Worm (Caenorhabditis elegans) whole organism, L4 larva: ENCODE data around the gene rpn-5.

Experiments used
- D1046.2 ChIP-seq: fragments of 200-800 bp; sonication (Bioruptor generic); IDR thresholded peaks from 2 replicates; pipeline ENCODE4 v1.3.6; 2022; ENCODE audit warnings: missing genetic modification characterization, missing compliant biosample characterization
- F10B5.3 ChIP-seq: sonication (generic microtip); optimal IDR thresholded peaks from 2 replicates; lab custom pipeline; 2016; ENCODE audit warnings: mild to moderate bottlenecking, missing genetic modification characterization, missing compliant biosample characterization
- F26F4.8 ChIP-seq: fragments of 200-800 bp; sonication (Bioruptor generic); conservative IDR thresholded peaks from 2 replicates; pipeline ENCODE4 v1.3.6; 2022; ENCODE audit warnings: missing genetic modification characterization, missing compliant biosample characterization
- F44E2.7 ChIP-seq: fragments of 200-800 bp; sonication (Bioruptor generic); IDR thresholded peaks from 2 replicates; pipeline ENCODE4 v2.1.2; 2022; ENCODE audit warnings: missing genetic modification characterization, missing compliant biosample characterization
- R02D3.7 ChIP-seq: fragments of 150-350 bp; sonication (generic microtip); optimal IDR thresholded peaks from 3 replicates; lab custom pipeline; 2014; ENCODE audit warnings: missing biosample characterization, missing genetic modification characterization
- Y75B8A.6 ChIP-seq: fragments of 200-800 bp; sonication (Bioruptor generic); IDR thresholded peaks from 2 replicates; pipeline ENCODE4 v1.3.6; 2022; ENCODE audit warnings: missing genetic modification reagents, missing genetic modification characterization, missing compliant biosample characterization
- aha-1 ChIP-seq: fragments of 150-350 bp; peaks from one replicate; lab custom pipeline; 2014; ENCODE audit warnings: missing biosample characterization, missing genetic modification characterization
- aly-2 ChIP-seq: sonication (generic microtip); optimal IDR thresholded peaks from 2 replicates; lab custom pipeline; 2018; ENCODE audit warnings: missing biosample characterization, missing genetic modification characterization
- ama-1 ChIP-seq: fragments of 150-350 bp; optimal IDR thresholded peaks from 2 replicates; lab custom pipeline; 2014; ENCODE audit warnings: inconsistent platforms, mixed read lengths
- arid-1 ChIP-seq: fragments of 200-800 bp; sonication (Bioruptor generic); conservative IDR thresholded peaks from 2 replicates; pipeline ENCODE4 v1.3.6; 2022; ENCODE audit warnings: missing genetic modification reagents, missing genetic modification characterization, missing compliant biosample characterization
- ceh-44 ChIP-seq: fragments of 200-800 bp; sonication (Bioruptor generic); IDR thresholded peaks from 2 replicates; pipeline ENCODE4 v1.3.6; 2022; ENCODE audit warnings: missing genetic modification reagents, missing genetic modification characterization, missing compliant biosample characterization
- ceh-82 ChIP-seq: sonication (generic microtip); optimal IDR thresholded peaks from 2 replicates; lab custom pipeline; 2017; ENCODE audit warnings: missing biosample characterization, missing genetic modification characterization
- ctbp-1 ChIP-seq: fragments of 200-800 bp; sonication (Bioruptor generic); IDR thresholded peaks from 2 replicates; pipeline ENCODE4 v1.3.6; 2022; ENCODE audit warnings: missing genetic modification reagents, missing genetic modification characterization, missing compliant biosample characterization
- daf-16 ChIP-seq, 3 experiments: sonication (generic microtip); optimal IDR thresholded peaks; 2 replicates each; lab custom pipeline; 2016 to 2017; ENCODE audit warnings: missing genetic modification characterization in 3 of 3, missing genetic modification reagents in 3 of 3, mild to moderate bottlenecking in 2 of 3, missing compliant biosample characterization in 2 of 3, missing biosample characterization in 1 of 3, moderate library complexity in 1 of 3
- daf-19 ChIP-seq: fragments of 200-800 bp; sonication (Bioruptor generic); conservative IDR thresholded peaks from 2 replicates; pipeline ENCODE4 v1.3.6; 2022; ENCODE audit warnings: missing genetic modification characterization, missing compliant biosample characterization
- dmd-6 ChIP-seq: fragments of 200-800 bp; sonication (Bioruptor generic); IDR thresholded peaks from 2 replicates; pipeline ENCODE4 v1.3.6; 2022; ENCODE audit warnings: missing genetic modification reagents, missing genetic modification characterization, missing compliant biosample characterization
- egl-43 ChIP-seq: fragments of 200-800 bp; sonication (Bioruptor generic); IDR thresholded peaks from 2 replicates; pipeline ENCODE4 v1.3.6; 2022; ENCODE audit warnings: missing genetic modification reagents, missing genetic modification characterization, missing compliant biosample characterization
- fos-1 ChIP-seq: fragments of 150-350 bp; optimal IDR thresholded peaks from 2 replicates; lab custom pipeline; 2014; ENCODE audit warnings: missing biosample characterization, missing genetic modification characterization
- hlh-30 ChIP-seq: sonication (generic microtip); optimal IDR thresholded peaks from 2 replicates; lab custom pipeline; 2017; ENCODE audit warnings: antibody characterized with exemption, mild to moderate bottlenecking, missing genetic modification characterization, missing compliant biosample characterization; ENCODE audit not compliant: insufficient read depth
- lim-7 ChIP-seq: fragments of 200-800 bp; sonication (Bioruptor generic); IDR thresholded peaks from 2 replicates; pipeline ENCODE4 v1.3.6; 2022; ENCODE audit warnings: missing genetic modification characterization, missing compliant biosample characterization
- lin-15B ChIP-seq: fragments of 150-350 bp; sonication (generic microtip); optimal IDR thresholded peaks from 3 replicates; lab custom pipeline; 2014; ENCODE audit warnings: missing biosample characterization, missing genetic modification characterization
- lin-39 ChIP-seq: fragments of 150-350 bp; optimal IDR thresholded peaks from 2 replicates; lab custom pipeline; 2014; ENCODE audit warnings: missing biosample characterization, missing genetic modification reagents, missing genetic modification characterization
- lsy-2 ChIP-seq, 2 experiments: fragments of 150-350 bp in 1 of 2; sonication (generic microtip) in 1 of 2; optimal IDR thresholded peaks; 2 replicates each; lab custom pipeline; 2014 to 2017; ENCODE audit warnings: missing biosample characterization in 2 of 2, missing genetic modification characterization in 2 of 2
- madf-9 ChIP-seq: fragments of 200-800 bp; sonication (Bioruptor generic); conservative IDR thresholded peaks from 2 replicates; pipeline ENCODE4 v1.3.6; 2022; ENCODE audit warnings: missing genetic modification reagents, missing genetic modification characterization, missing compliant biosample characterization
- mdl-1 ChIP-seq, 2 experiments: fragments of 150-350 bp in 1 of 2; sonication (generic microtip) in 1 of 2; optimal IDR thresholded peaks; 2 replicates each; lab custom pipeline; 2014 to 2017; ENCODE audit warnings: missing biosample characterization in 2 of 2, missing genetic modification characterization in 2 of 2
- mes-2 ChIP-seq: sonication (generic microtip); optimal IDR thresholded peaks from 2 replicates; lab custom pipeline; 2016; ENCODE audit warnings: missing genotype, mild to moderate bottlenecking, missing genetic modification characterization, missing compliant biosample characterization; ENCODE audit not compliant: poor library complexity, severe bottlenecking
- mxl-2 ChIP-seq: fragments of 200-800 bp; sonication (Bioruptor generic); conservative IDR thresholded peaks from 2 replicates; pipeline ENCODE4 v1.3.6; 2022; ENCODE audit warnings: missing genetic modification reagents, missing genetic modification characterization, missing compliant biosample characterization
- mxl-3 ChIP-seq: fragments of 200-800 bp; sonication (Bioruptor generic); optimal IDR thresholded peaks from 2 replicates; lab custom pipeline; 2018; ENCODE audit warnings: mild to moderate bottlenecking, missing genetic modification characterization, missing compliant biosample characterization
- nhr-10 ChIP-seq: fragments of 150-350 bp; optimal IDR thresholded peaks from 2 replicates; lab custom pipeline; 2014; ENCODE audit warnings: missing biosample characterization, missing genetic modification characterization
- nhr-102 ChIP-seq: sonication (generic microtip); optimal IDR thresholded peaks from 2 replicates; lab custom pipeline; 2016; ENCODE audit warnings: mild to moderate bottlenecking, missing genetic modification characterization, moderate library complexity, missing compliant biosample characterization
- nhr-11 ChIP-seq: fragments of 150-350 bp; optimal IDR thresholded peaks from 2 replicates; lab custom pipeline; 2014; ENCODE audit warnings: missing biosample characterization, missing genetic modification characterization
- nhr-111 ChIP-seq: fragments of 200-800 bp; sonication (Bioruptor generic); optimal IDR thresholded peaks from 2 replicates; lab custom pipeline; 2018; ENCODE audit warnings: mild to moderate bottlenecking, missing genetic modification characterization, missing compliant biosample characterization
- nhr-237 ChIP-seq: sonication (generic microtip); optimal IDR thresholded peaks from 2 replicates; lab custom pipeline; 2017; ENCODE audit warnings: missing biosample characterization, missing genetic modification characterization
- nhr-25 ChIP-seq: sonication (generic microtip); optimal IDR thresholded peaks from 2 replicates; lab custom pipeline; 2017; ENCODE audit warnings: missing genetic modification characterization, mild to moderate bottlenecking, missing compliant biosample characterization, antibody characterized with exemption, moderate library complexity, borderline replicate concordance; ENCODE audit not compliant: insufficient read depth
- nhr-28 ChIP-seq: fragments of 150-350 bp; optimal IDR thresholded peaks from 2 replicates; lab custom pipeline; 2014; ENCODE audit warnings: missing biosample characterization, missing genetic modification characterization
- nhr-77 ChIP-seq: fragments of 150-350 bp; optimal IDR thresholded peaks from 2 replicates; lab custom pipeline; 2014; ENCODE audit warnings: missing biosample characterization, missing genetic modification characterization
- pha-4 ChIP-seq, 2 experiments: fragments of 150-350 bp in 1 of 2; fragments of 200-800 bp in 1 of 2; sonication (Bioruptor generic) in 1 of 2; IDR thresholded peaks in 1 of 2; optimal IDR thresholded peaks in 1 of 2; 2 replicates each; pipeline versions ENCODE4 v1.3.6 to Lab custom; 2014 to 2022; ENCODE audit warnings: missing genetic modification characterization in 2 of 2, missing genetic modification reagents in 2 of 2, missing biosample characterization in 1 of 2, missing compliant biosample characterization in 1 of 2
- snpc-1.2 ChIP-seq: fragments of 200-800 bp; sonication (Bioruptor generic); IDR thresholded peaks from 2 replicates; pipeline ENCODE4 v1.3.6; 2022; ENCODE audit warnings: missing genetic modification reagents, missing genetic modification characterization, missing compliant biosample characterization
- tag-97 ChIP-seq: fragments of 200-800 bp; sonication (Bioruptor generic); IDR thresholded peaks from 2 replicates; pipeline ENCODE4 v1.3.6; 2022; ENCODE audit warnings: missing genetic modification characterization, missing compliant biosample characterization
- tra-1 ChIP-seq: fragments of 200-800 bp; sonication (Bioruptor generic); IDR thresholded peaks from 2 replicates; pipeline ENCODE4 v1.3.6; 2022; ENCODE audit warnings: missing genetic modification reagents, missing genetic modification characterization, missing compliant biosample characterization
- unc-130 ChIP-seq: sonication (generic microtip); optimal IDR thresholded peaks from 2 replicates; lab custom pipeline; 2016; ENCODE audit warnings: missing genetic modification reagents, missing genetic modification characterization, missing compliant biosample characterization
- unc-62 ChIP-seq, 3 experiments: fragments of 150-350 bp in 1 of 3; sonication (generic microtip); optimal IDR thresholded peaks in 2 of 3; peaks in 1 of 3; 1 replicate in 1 of 3; 2 replicates in 2 of 3; lab custom pipeline; 2014 to 2017; ENCODE audit warnings: missing biosample characterization in 3 of 3, missing genetic modification characterization in 3 of 3, missing genetic modification reagents in 3 of 3, missing genotype in 1 of 3
- zfp-3 ChIP-seq: fragments of 200-800 bp; sonication (Bioruptor generic); conservative IDR thresholded peaks from 2 replicates; pipeline ENCODE4 v1.3.6; 2022; ENCODE audit warnings: missing genetic modification reagents, missing genetic modification characterization, missing compliant biosample characterization

The rpn-5 gene

DNA sequence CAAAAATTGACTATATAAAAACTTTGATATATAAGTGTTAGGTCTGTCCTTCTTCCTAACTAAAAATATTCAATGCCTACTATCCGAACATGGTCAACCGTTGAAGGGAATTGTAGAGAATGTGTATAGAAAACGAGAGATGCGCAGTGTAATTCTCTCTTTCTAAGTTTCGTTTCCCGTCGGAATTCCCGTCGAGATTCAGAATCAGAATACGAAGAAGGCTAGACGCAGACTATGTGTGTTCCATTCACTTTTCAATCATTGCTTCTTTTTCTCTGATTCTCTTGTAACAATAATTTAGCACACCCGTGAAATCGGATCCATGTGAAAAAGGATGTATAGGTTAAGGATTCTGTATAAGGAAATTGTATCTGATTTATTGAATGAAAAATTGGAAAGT, 36.2 kb upstream of the rpn-5 start:
- TF ChIP-seq nhr-28 (tag; lab: Kevin White, UChicago) (peak; percentile 48), egl-43 (GFP tag; lab: Robert Waterston, UW) (no peak), nhr-25 (tag; lab: Kevin White, UChicago) (peak; percentile 56)

DNA sequence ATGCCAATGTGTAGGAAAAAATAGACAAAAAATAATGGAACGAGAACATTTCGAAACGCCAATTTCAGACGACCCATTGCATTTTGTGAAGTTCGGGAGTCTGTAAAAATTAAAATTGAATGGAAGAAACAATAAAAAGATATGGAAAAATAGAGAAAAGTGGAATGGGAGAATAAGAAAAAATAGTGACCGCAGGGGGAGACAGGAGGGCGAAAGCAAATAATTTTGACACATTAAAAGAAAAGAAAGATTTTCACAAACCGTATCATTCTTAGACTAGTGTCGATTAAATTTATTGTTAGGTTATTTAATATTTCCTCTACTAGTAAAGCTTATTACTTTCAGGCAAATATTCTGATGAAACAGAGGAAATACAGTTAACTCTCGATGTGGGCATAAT, 35.6 kb upstream of the rpn-5 start, which contains the start of gene F41C3.11:
TSS of gene F41C3.11 (minus strand) at position 101 of the 400 bp plus-strand sequence.
- TF ChIP-seq daf-19 (no peak), nhr-25 (tag; lab: Kevin White, UChicago) (no peak), pha-4 (GFP tag; IDR thresholded peaks at IDR 0.05; lab: Robert Waterston, UW) (no peak), pha-4 (tag; optimal IDR thresholded peaks at IDR 0.05; lab: Kevin White, UChicago) (no peak), mdl-1 (tag; optimal IDR thresholded peaks at IDR 0.05; lab: Kevin White, UChicago) (no peak), unc-62 (GFP tag; optimal IDR thresholded peaks at IDR 0.05 in 1 of 2; lab: Kevin White, UChicago) (no peak), unc-62 (tag; optimal IDR thresholded peaks at IDR 0.05; lab: Kevin White, UChicago) (no peak)

DNA sequence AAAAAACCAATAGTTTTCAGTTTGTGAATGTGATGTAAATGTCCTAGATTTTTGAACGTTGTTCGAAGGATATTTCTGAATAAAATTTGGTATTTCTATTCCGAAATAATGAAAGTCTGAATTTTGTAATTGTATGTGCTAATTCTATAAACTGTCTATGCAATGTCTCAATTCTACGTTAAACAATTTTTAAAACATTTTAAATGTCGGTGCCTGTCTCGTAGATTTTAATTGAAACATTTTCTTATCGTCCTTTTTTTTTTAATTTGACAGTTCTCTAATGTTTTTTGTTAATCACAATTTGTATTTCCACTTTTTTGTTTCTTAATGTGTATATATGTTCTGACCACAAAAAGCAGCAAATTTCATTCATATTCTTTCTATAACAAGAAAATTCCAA, 31.5 kb upstream of the rpn-5 start, which contains the start of gene F41C3.7:
TSS of gene F41C3.7 (plus strand) at position 301 of the 400 bp plus-strand sequence.
- TF ChIP-seq tra-1 (GFP tag; lab: Robert Waterston, UW) (no peak), arid-1 (GFP tag; lab: Robert Waterston, UW) (no peak), R02D3.7 (tag; lab: Kevin White, UChicago) (no peak), F10B5.3 (tag; lab: Kevin White, UChicago) (no peak), ceh-44 (no peak), nhr-11 (no peak), egl-43 (GFP tag; lab: Robert Waterston, UW) (no peak), dmd-6 (GFP tag; lab: Robert Waterston, UW) (no peak), nhr-102 (tag; lab: Kevin White, UChicago) (no peak), nhr-10 (tag; lab: Kevin White, UChicago) (no peak), lim-7 (GFP tag; lab: Robert Waterston, UW) (no peak), unc-62 (GFP tag; optimal IDR thresholded peaks at IDR 0.05 in 1 of 2; lab: Kevin White, UChicago) (no peak), unc-62 (tag; optimal IDR thresholded peaks at IDR 0.05; lab: Kevin White, UChicago) (no peak), daf-16 (GFP tag; optimal IDR thresholded peaks at IDR 0.05; lab: Kevin White, UChicago) (no peak), daf-16 (tag; optimal IDR thresholded peaks at IDR 0.05; lab: Kevin White, UChicago) (no peak), nhr-77 (tag; lab: Kevin White, UChicago) (no peak), snpc-1.2 (no peak), nhr-237 (tag; lab: Kevin White, UChicago) (no peak)

DNA sequence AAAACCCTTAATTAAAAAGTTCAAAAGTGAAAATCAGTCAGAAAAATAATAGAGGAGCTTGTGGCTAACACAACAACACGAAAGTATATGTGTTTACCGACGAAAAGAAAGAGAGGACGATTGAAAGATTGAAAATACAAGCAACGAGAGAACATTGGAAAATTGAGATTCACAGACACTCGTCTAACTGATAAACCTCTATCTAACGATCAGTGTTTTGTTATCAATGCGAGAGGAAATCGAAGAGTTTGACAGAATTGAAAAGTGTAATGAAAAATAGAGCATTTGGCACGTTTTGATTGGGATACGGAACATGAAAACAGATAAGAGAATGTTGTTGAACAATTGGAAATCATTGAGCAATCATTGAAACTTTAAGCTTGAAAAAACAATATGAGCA, 30.5 kb upstream of the rpn-5 start:
- no peak for TF ChIP-seq madf-9 (GFP tag; lab: Robert Waterston, UW)
- no peak for TF ChIP-seq zfp-3
- TF ChIP-seq Y75B8A.6 = no peak
- TF ChIP-seq fos-1 (tag; lab: Kevin White, UChicago) = no peak
- TF ChIP-seq aha-1 (tag; lab: Kevin White, UChicago) = no peak
- TF ChIP-seq hlh-30 (tag; lab: Kevin White, UChicago) = peak; percentile 31
- TF ChIP-seq lsy-2 (tag; optimal IDR thresholded peaks at IDR 0.05; lab: Kevin White, UChicago) = no peak
- peak; percentile 89 for TF ChIP-seq dmd-6 (GFP tag; lab: Robert Waterston, UW)
- TF ChIP-seq nhr-102 (tag; lab: Kevin White, UChicago) = peak; percentile 14
- TF ChIP-seq ceh-82 (tag; lab: Kevin White, UChicago) = no peak
- no peak for TF ChIP-seq mes-2 (tag; lab: Kevin White, UChicago)
- peak; percentile 86 for TF ChIP-seq tra-1 (GFP tag; lab: Robert Waterston, UW)
- TF ChIP-seq ctbp-1 (GFP tag; lab: Robert Waterston, UW) = no peak
- no peak for TF ChIP-seq tag-97 (GFP tag; lab: Robert Waterston, UW)
- no peak for TF ChIP-seq mxl-2 (GFP tag; lab: Robert Waterston, UW)
- no peak for TF ChIP-seq lin-39 (tag; lab: Kevin White, UChicago)
- no peak for TF ChIP-seq D1046.2 (GFP tag; lab: Robert Waterston, UW)
- peak; percentile 44 for TF ChIP-seq mxl-3 (GFP tag; lab: Kevin White, UChicago)
- TF ChIP-seq nhr-111 (GFP tag; lab: Kevin White, UChicago) = no peak
- TF ChIP-seq F44E2.7 (GFP tag; lab: Robert Waterston, UW) = no peak
- no peak for TF ChIP-seq lin-15B (tag; lab: Kevin White, UChicago)
- TF ChIP-seq aly-2 = no peak
- TF ChIP-seq ama-1 (lab: Kevin White, UChicago) = no peak
- TF ChIP-seq nhr-77 (tag; lab: Kevin White, UChicago) = peak; percentile 92
- TF ChIP-seq unc-130 (GFP tag; lab: Kevin White, UChicago) = no peak
- no peak for TF ChIP-seq F26F4.8 (GFP tag; lab: Robert Waterston, UW)
